Worm (Caenorhabditis elegans) whole organism, L1 larva: Measurements from ENCODE around the gene tbb-2.

ENCODE experiments used
- C34B4.2 ChIP-seq: sonication (generic microtip); optimal IDR thresholded peaks from 2 replicates; lab custom pipeline; 2017; ENCODE audit warnings: mild to moderate bottlenecking, missing genetic modification characterization, missing compliant biosample characterization
- Y116A8C.19 ChIP-seq: sonication (generic microtip); optimal IDR thresholded peaks from 2 replicates; lab custom pipeline; 2016; ENCODE audit warnings: missing compliant biosample characterization, missing genetic modification characterization, borderline replicate concordance
- ama-1 ChIP-seq: fragments of 150-350 bp; optimal IDR thresholded peaks from 2 replicates; lab custom pipeline; 2014
- blmp-1 ChIP-seq: fragments of 150-350 bp; optimal IDR thresholded peaks from 2 replicates; lab custom pipeline; 2014; ENCODE audit warnings: missing biosample characterization, missing genetic modification characterization
- ceh-8 ChIP-seq: fragments of 200-800 bp; sonication (Bioruptor generic); optimal IDR thresholded peaks from 2 replicates; lab custom pipeline; 2018; ENCODE audit warnings: mild to moderate bottlenecking, missing genetic modification characterization, moderate library complexity, missing compliant biosample characterization
- ceh-82 ChIP-seq, 3 experiments: fragments of 150-350 bp in 1 of 3; sonication (generic microtip) in 2 of 3; optimal IDR thresholded peaks; 2 replicates each; lab custom pipeline; 2014 to 2017; ENCODE audit warnings: missing biosample characterization in 3 of 3, missing genetic modification characterization in 3 of 3
- ces-1 ChIP-seq: fragments of 150-350 bp; optimal IDR thresholded peaks from 2 replicates; lab custom pipeline; 2014; ENCODE audit warnings: missing biosample characterization, missing genetic modification reagents, missing genetic modification characterization
- dpl-1 ChIP-seq, 3 experiments: fragments of 150-350 bp in 2 of 3; sonication (generic microtip) in 1 of 3; optimal IDR thresholded peaks; 2 replicates each; lab custom pipeline; 2014 to 2017; ENCODE audit warnings: missing biosample characterization in 3 of 3, missing genetic modification characterization in 3 of 3, missing genetic modification reagents in 3 of 3
- efl-1 ChIP-seq, 4 experiments: fragments of 150-350 bp; optimal IDR thresholded peaks in 3 of 4; peaks in 1 of 4; 1 replicate in 1 of 4; 2 replicates in 3 of 4; lab custom pipeline; 2014; ENCODE audit warnings: missing biosample characterization in 2 of 4, missing genetic modification characterization in 2 of 4, missing genetic modification reagents in 2 of 4
- egl-13 ChIP-seq: sonication (generic microtip); optimal IDR thresholded peaks from 2 replicates; lab custom pipeline; 2016; ENCODE audit warnings: missing genotype, missing genetic modification reagents, missing genetic modification characterization, missing compliant biosample characterization
- egl-27 ChIP-seq, 2 experiments: fragments of 150-350 bp in 1 of 2; sonication (generic microtip); optimal IDR thresholded peaks; 3 replicates each; lab custom pipeline; 2017 to 2018; ENCODE audit warnings: missing biosample characterization in 2 of 2, missing genetic modification characterization in 2 of 2, missing genetic modification reagents in 2 of 2
- elt-2 ChIP-seq: sonication (generic microtip); optimal IDR thresholded peaks from 2 replicates; lab custom pipeline; 2016; ENCODE audit warnings: missing genetic modification characterization, mild to moderate bottlenecking, inconsistent platforms, missing compliant biosample characterization, missing genetic modification reagents
- elt-3 ChIP-seq, 6 experiments: fragments of 150-350 bp in 1 of 6; sonication (generic microtip); optimal IDR thresholded peaks; 2 replicates each; lab custom pipeline; 2017 to 2018; ENCODE audit warnings: missing biosample characterization in 6 of 6, missing genetic modification characterization in 6 of 6, inconsistent platforms in 1 of 6
- fkh-8 ChIP-seq: sonication (generic microtip); optimal IDR thresholded peaks from 2 replicates; lab custom pipeline; 2016; ENCODE audit warnings: mild to moderate bottlenecking, missing genetic modification characterization, missing compliant biosample characterization
- hpl-2 ChIP-seq: fragments of 150-350 bp; optimal IDR thresholded peaks from 2 replicates; lab custom pipeline; 2014; ENCODE audit warnings: missing biosample characterization, missing genetic modification reagents, missing genetic modification characterization
- lin-14 ChIP-seq: fragments of 200-800 bp; sonication (Bioruptor generic); optimal IDR thresholded peaks from 2 replicates; lab custom pipeline; 2018; ENCODE audit warnings: mild to moderate bottlenecking, missing genetic modification characterization, moderate library complexity, missing compliant biosample characterization
- lin-39 ChIP-seq: fragments of 150-350 bp; optimal IDR thresholded peaks from 2 replicates; lab custom pipeline; 2014; ENCODE audit warnings: missing biosample characterization, missing genetic modification reagents, missing genetic modification characterization
- mab-9 ChIP-seq: fragments of 200-800 bp; sonication (Bioruptor generic); IDR thresholded peaks from 2 replicates; pipeline ENCODE4 v1.3.6; 2022; ENCODE audit warnings: missing genetic modification reagents, missing genetic modification characterization, missing compliant biosample characterization
- mef-2 ChIP-seq: fragments of 150-350 bp; optimal IDR thresholded peaks from 2 replicates; lab custom pipeline; 2014; ENCODE audit warnings: missing biosample characterization, missing genetic modification characterization
- mep-1 ChIP-seq: fragments of 150-350 bp; optimal IDR thresholded peaks from 2 replicates; lab custom pipeline; 2014; ENCODE audit warnings: missing biosample characterization, missing genetic modification characterization
- nhr-11 ChIP-seq: fragments of 150-350 bp; optimal IDR thresholded peaks from 2 replicates; lab custom pipeline; 2014; ENCODE audit warnings: missing biosample characterization, missing genetic modification characterization
- nhr-19 ChIP-seq: fragments of 200-800 bp; sonication (Bioruptor generic); conservative IDR thresholded peaks from 2 replicates; pipeline ENCODE4 v1.3.6; 2022; ENCODE audit warnings: missing genetic modification characterization, missing compliant biosample characterization
- nhr-20 ChIP-seq: sonication (generic microtip); optimal IDR thresholded peaks from 2 replicates; lab custom pipeline; 2016; ENCODE audit warnings: mild to moderate bottlenecking, missing genetic modification characterization, missing compliant biosample characterization
- nhr-47 ChIP-seq: sonication (generic microtip); optimal IDR thresholded peaks from 2 replicates; lab custom pipeline; 2016; ENCODE audit warnings: mild to moderate bottlenecking, missing genetic modification characterization, moderate library complexity, missing compliant biosample characterization
- nhr-71 ChIP-seq: sonication (generic microtip); optimal IDR thresholded peaks from 2 replicates; lab custom pipeline; 2016; ENCODE audit warnings: mild to moderate bottlenecking, missing genetic modification characterization, moderate library complexity, missing compliant biosample characterization
- nhr-90 ChIP-seq: sonication (generic microtip); optimal IDR thresholded peaks from 2 replicates; lab custom pipeline; 2016; ENCODE audit warnings: mild to moderate bottlenecking, missing genetic modification characterization, missing compliant biosample characterization; ENCODE audit not compliant: poor library complexity
- pag-3 ChIP-seq: sonication (generic microtip); optimal IDR thresholded peaks from 2 replicates; lab custom pipeline; 2017; ENCODE audit warnings: missing genetic modification characterization, mild to moderate bottlenecking, missing compliant biosample characterization, antibody characterized with exemption, borderline replicate concordance; ENCODE audit not compliant: insufficient read depth
- rnt-1 ChIP-seq: sonication (generic microtip); optimal IDR thresholded peaks from 2 replicates; lab custom pipeline; 2016; ENCODE audit warnings: mild to moderate bottlenecking, missing genetic modification characterization, moderate library complexity, missing compliant biosample characterization
- skn-1 ChIP-seq: fragments of 150-350 bp; optimal IDR thresholded peaks from 2 replicates; lab custom pipeline; 2014; ENCODE audit warnings: missing biosample characterization, missing genetic modification characterization
- snpc-4 ChIP-seq: fragments of 150-350 bp; optimal IDR thresholded peaks from 2 replicates; lab custom pipeline; 2014; ENCODE audit warnings: missing biosample characterization, missing genetic modification characterization
- snu-23 ChIP-seq: sonication (generic microtip); optimal IDR thresholded peaks from 2 replicates; lab custom pipeline; 2016; ENCODE audit warnings: missing genetic modification characterization, missing compliant biosample characterization
- sox-4 ChIP-seq: sonication (generic microtip); optimal IDR thresholded peaks from 2 replicates; lab custom pipeline; 2016; ENCODE audit warnings: missing genetic modification characterization, missing compliant biosample characterization
- tbx-2 ChIP-seq: sonication (generic microtip); optimal IDR thresholded peaks from 2 replicates; lab custom pipeline; 2016; ENCODE audit warnings: missing genetic modification characterization, missing compliant biosample characterization
- tlp-1 ChIP-seq: fragments of 150-350 bp; optimal IDR thresholded peaks from 2 replicates; lab custom pipeline; 2014; ENCODE audit warnings: missing biosample characterization, missing genetic modification characterization
- unc-62 ChIP-seq: fragments of 150-350 bp; optimal IDR thresholded peaks from 2 replicates; lab custom pipeline; 2014; ENCODE audit warnings: missing biosample characterization, missing genetic modification reagents, missing genetic modification characterization
- zip-4 ChIP-seq: fragments of 200-800 bp; sonication (Bioruptor generic); optimal IDR thresholded peaks from 2 replicates; lab custom pipeline; 2018; ENCODE audit warnings: mild to moderate bottlenecking, missing genetic modification characterization, moderate library complexity, missing compliant biosample characterization

The tbb-2 gene

ce11 chrIII:4036740-4037139 is 19.3 kb upstream of the tbb-2 start, which contains the start of gene hum-5:
TSS of gene hum-5 (minus strand) at chrIII:4036840.
- TF ChIP-seq lin-14 (GFP tag; lab: Kevin White, UChicago) (no peak), nhr-47 (tag; lab: Kevin White, UChicago) (no peak), lin-39 (tag; lab: Kevin White, UChicago) (no peak), nhr-19 (GFP tag; lab: Robert Waterston, UW) (no peak), mep-1 (tag; lab: Kevin White, UChicago) (no peak), pag-3 (no peak), elt-2 (tag; lab: Kevin White, UChicago) (no peak), sox-4 (tag; lab: Kevin White, UChicago) (no peak), Y116A8C.19 (tag; lab: Kevin White, UChicago) (no peak), zip-4 (GFP tag; lab: Kevin White, UChicago) (no peak), snpc-4 (tag; lab: Kevin White, UChicago) (no peak), rnt-1 (tag; lab: Kevin White, UChicago) (no peak), egl-13 (tag; lab: Kevin White, UChicago) (no peak), mef-2 (tag; lab: Kevin White, UChicago) (no peak), mab-9 (GFP tag; lab: Robert Waterston, UW) (no peak), ces-1 (GFP tag; lab: Kevin White, UChicago) (no peak), hpl-2 (GFP tag; lab: Kevin White, UChicago) (no peak), ceh-8 (GFP tag; lab: Kevin White, UChicago) (no peak), unc-62 (GFP tag; lab: Kevin White, UChicago) (no peak), tlp-1 (tag; lab: Kevin White, UChicago) (no peak)

- TF ChIP-seq fkh-8 (tag; lab: Kevin White, UChicago) (no peak), Y116A8C.19 (tag; lab: Kevin White, UChicago) (no peak), nhr-20 (tag; lab: Kevin White, UChicago) (no peak), zip-4 (GFP tag; lab: Kevin White, UChicago) (peak; percentile 34), lin-14 (GFP tag; lab: Kevin White, UChicago) (peak; percentile 62), nhr-90 (tag; lab: Kevin White, UChicago) (no peak), snu-23 (GFP tag; lab: Kevin White, UChicago) (no peak), egl-27 (tag; optimal IDR thresholded peaks at IDR 0.05; lab: Kevin White, UChicago) (peak in 1 of 2 experiments; percentile 19), ceh-82 (tag; optimal IDR thresholded peaks at IDR 0.05; lab: Kevin White, UChicago) (peak in 1 of 3 experiments; percentile 30), dpl-1 (GFP tag; optimal IDR thresholded peaks at IDR 0.05; lab: Kevin White, UChicago) (no peak), nhr-11 (no peak), C34B4.2 (tag; lab: Kevin White, UChicago) (no peak), nhr-71 (tag; lab: Kevin White, UChicago) (peak; percentile 18), blmp-1 (tag; lab: Kevin White, UChicago) (peak; percentile 1), snpc-4 (tag; lab: Kevin White, UChicago) (no peak), mep-1 (tag; lab: Kevin White, UChicago) (no peak), ama-1 (lab: Kevin White, UChicago) (no peak), elt-3 (tag; optimal IDR thresholded peaks at IDR 0.05; lab: Kevin White, UChicago) (no peak), tbx-2 (no peak), skn-1 (tag; lab: Kevin White, UChicago) (peak; percentile 44)
Observed at ce11 chrIII:4034984-4035383, 17.6 kb upstream of the tbb-2 start.

- TF ChIP-seq efl-1 (optimal IDR thresholded peaks at IDR 0.05; lab: Kevin White, UChicago): no peak
- TF ChIP-seq efl-1 (GFP tag; optimal IDR thresholded peaks at IDR 0.05 in 1 of 2; lab: Kevin White, UChicago): peak in 1 of 2 experiments; percentile 72
- no peak for TF ChIP-seq mab-9 (GFP tag; lab: Robert Waterston, UW)
Observed at ce11 chrIII:4030839-4031238, 13.4 kb upstream of the tbb-2 start.
